Worm (Caenorhabditis elegans) whole organism, midembryonic: ENCODE results near the gene Y55F3BR.10.

Experiments
- cog-1 ChIP-seq: sonication (generic microtip); optimal IDR thresholded peaks from 2 replicates; lab custom pipeline; 2016; ENCODE audit warnings: missing genetic modification characterization, missing compliant biosample characterization
- flt-1 ChIP-seq: fragments of 200-800 bp; sonication (Bioruptor generic); IDR thresholded peaks from 2 replicates; pipeline ENCODE4 v1.3.6; 2022; ENCODE audit warnings: missing genetic modification characterization, missing compliant biosample characterization
- ref-1 ChIP-seq: fragments of 200-800 bp; sonication (Bioruptor generic); conservative IDR thresholded peaks from 2 replicates; pipeline ENCODE4 v1.3.6; 2022; ENCODE audit warnings: missing genetic modification reagents, missing genetic modification characterization, missing compliant biosample characterization

DNA sequence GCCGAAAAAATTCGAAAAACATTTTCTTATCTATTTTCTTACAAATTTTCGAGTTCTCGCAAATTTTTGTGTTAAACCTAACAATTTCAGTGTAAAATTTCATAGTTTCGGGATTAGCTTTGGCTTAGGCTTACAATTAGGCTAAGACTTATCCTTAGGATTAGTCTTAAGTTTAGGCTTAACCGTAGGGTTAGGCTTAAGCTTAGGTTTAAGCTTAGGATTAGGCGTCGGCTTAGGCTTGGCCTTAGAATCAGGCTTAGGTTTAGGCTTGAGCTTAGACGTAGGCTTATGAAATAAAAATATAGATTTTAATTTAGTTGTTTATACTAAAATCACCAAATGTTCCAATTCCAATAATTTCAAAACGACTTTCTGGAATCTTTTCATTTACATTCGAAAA is 23.8 kb downstream of the Y55F3BR.10 start:
- TF ChIP-seq cog-1 (tag; lab: Kevin White, UChicago) = no peak
- TF ChIP-seq ref-1 (GFP tag; lab: Robert Waterston, UW) = no peak
- TF ChIP-seq flt-1 = no peak
